Fruit fly (Drosophila melanogaster) whole organism, embryonic: Measurements from ENCODE around the gene uif.

Source experiments
- Bgb ChIP-seq: fragments of 200-800 bp; sonication (Bioruptor generic); IDR thresholded peaks from 2 replicates; pipeline ENCODE4 v1.3.6; 2022; ENCODE audit warnings: missing biosample characterization, missing genetic modification characterization; ENCODE audit not compliant: partially characterized antibody
- CG10267 ChIP-seq: fragments of 200-800 bp; sonication (Bioruptor generic); optimal IDR thresholded peaks from 2 replicates; lab custom pipeline; 2018; ENCODE audit warnings: missing biosample characterization, mild to moderate bottlenecking, missing genetic modification characterization, moderate library complexity
- CG13624 ChIP-seq: fragments of 200-800 bp; sonication (Bioruptor generic); optimal IDR thresholded peaks from 2 replicates; lab custom pipeline; 2016; ENCODE audit warnings: missing biosample characterization, missing genetic modification characterization
- CG14710 ChIP-seq: fragments of 200-800 bp; sonication (Bioruptor generic); optimal IDR thresholded peaks from 3 replicates; lab custom pipeline; 2019; ENCODE audit warnings: missing biosample characterization, mild to moderate bottlenecking, missing genetic modification characterization, moderate library complexity
- CG15601 ChIP-seq: fragments of 200-800 bp; sonication (Bioruptor generic); optimal IDR thresholded peaks from 3 replicates; lab custom pipeline; 2019; ENCODE audit warnings: missing biosample characterization, mild to moderate bottlenecking, missing genetic modification characterization, moderate library complexity
- CG16813 ChIP-seq: fragments of 200-800 bp; sonication (Bioruptor generic); IDR thresholded peaks from 3 replicates; pipeline ENCODE4 v1.3.6; 2022; ENCODE audit warnings: missing biosample characterization, missing genetic modification characterization; ENCODE audit not compliant: partially characterized antibody
- CG17912 ChIP-seq: fragments of 200-800 bp; sonication (Bioruptor generic); optimal IDR thresholded peaks from 2 replicates; lab custom pipeline; 2018; ENCODE audit warnings: missing biosample characterization, mild to moderate bottlenecking, missing genetic modification characterization
- CG1792 ChIP-seq: fragments of 200-800 bp; sonication (Bioruptor generic); optimal IDR thresholded peaks from 2 replicates; lab custom pipeline; 2016; ENCODE audit warnings: missing biosample characterization, missing genetic modification characterization
- CG30020 ChIP-seq: fragments of 200-800 bp; optimal IDR thresholded peaks from 2 replicates; lab custom pipeline; 2019; ENCODE audit warnings: missing biosample characterization, mild to moderate bottlenecking, missing genetic modification characterization, moderate library complexity
- CG34224 ChIP-seq: fragments of 200-800 bp; sonication (Bioruptor generic); IDR thresholded peaks from 3 replicates; pipeline ENCODE4 v1.3.6; 2022; ENCODE audit warnings: missing biosample characterization, missing genetic modification characterization; ENCODE audit not compliant: partially characterized antibody
- CG42726 ChIP-seq: fragments of 200-800 bp; sonication (Bioruptor generic); IDR thresholded peaks from 2 replicates; pipeline ENCODE4 v1.3.6; 2022; ENCODE audit warnings: missing biosample characterization, missing genetic modification characterization; ENCODE audit not compliant: partially characterized antibody
- Dip3 ChIP-seq: fragments of 200-800 bp; sonication (Bioruptor generic); optimal IDR thresholded peaks from 3 replicates; lab custom pipeline; 2016; ENCODE audit warnings: missing biosample characterization, missing genetic modification characterization
- Dref ChIP-seq: fragments of 200-800 bp; sonication (Bioruptor generic); IDR thresholded peaks from 2 replicates; pipeline ENCODE4 v1.3.6; 2022; ENCODE audit warnings: missing biosample characterization, missing genetic modification characterization
- H15 ChIP-seq: fragments of 200-800 bp; sonication (Bioruptor generic); IDR thresholded peaks from 3 replicates; pipeline ENCODE4 v1.3.6; 2022; ENCODE audit warnings: missing biosample characterization, missing genetic modification characterization
- Hey ChIP-seq: fragments of 200-800 bp; sonication (Bioruptor generic); optimal IDR thresholded peaks from 3 replicates; lab custom pipeline; 2018; ENCODE audit warnings: missing biosample characterization, mild to moderate bottlenecking, missing genetic modification characterization
- HmgZ ChIP-seq: fragments of 200-800 bp; sonication (Bioruptor generic); optimal IDR thresholded peaks from 2 replicates; lab custom pipeline; 2018; ENCODE audit warnings: missing biosample characterization, mild to moderate bottlenecking, missing genetic modification characterization
- Kr ChIP-seq: fragments of 200-800 bp; sonication (Bioruptor generic); optimal IDR thresholded peaks from 2 replicates; lab custom pipeline; 2017; ENCODE audit warnings: missing biosample characterization, mild to moderate bottlenecking, missing genetic modification characterization
- MESR4 ChIP-seq: fragments of 200-800 bp; sonication (Bioruptor generic); optimal IDR thresholded peaks from 2 replicates; lab custom pipeline; 2018; ENCODE audit warnings: missing biosample characterization, mild to moderate bottlenecking, missing genetic modification characterization, moderate library complexity
- Med ChIP-seq: fragments of 200-800 bp; sonication (Bioruptor generic); peaks from one replicate; lab custom pipeline; 2016; ENCODE audit warnings: missing biosample characterization, missing genetic modification characterization, mild to moderate bottlenecking, inconsistent platforms, moderate library complexity
- Nf-YC ChIP-seq: fragments of 200-800 bp; optimal IDR thresholded peaks from 3 replicates; lab custom pipeline; 2019; ENCODE audit warnings: missing biosample characterization, mild to moderate bottlenecking, missing genetic modification characterization, moderate library complexity
- Oli ChIP-seq: fragments of 200-800 bp; sonication (Bioruptor generic); optimal IDR thresholded peaks from 2 replicates; lab custom pipeline; 2018; ENCODE audit warnings: missing biosample characterization, mild to moderate bottlenecking, missing genetic modification characterization, moderate library complexity
- Opbp ChIP-seq: fragments of 200-800 bp; sonication (Bioruptor generic); IDR thresholded peaks from 3 replicates; pipeline ENCODE4 v1.3.6; 2022; ENCODE audit warnings: missing biosample characterization, missing genetic modification characterization; ENCODE audit not compliant: partially characterized antibody
- Scr ChIP-seq: fragments of 200-800 bp; sonication (Bioruptor generic); IDR thresholded peaks from 2 replicates; pipeline ENCODE4 v1.3.6; 2022; ENCODE audit warnings: missing biosample characterization, missing genetic modification characterization; ENCODE audit not compliant: partially characterized antibody
- Sin3A ChIP-seq: fragments of >200 bp; optimal IDR thresholded peaks from 2 replicates; lab custom pipeline; 2018
- Sox102F ChIP-seq: fragments of 200-800 bp; sonication (Bioruptor generic); optimal IDR thresholded peaks from 2 replicates; lab custom pipeline; 2018; ENCODE audit warnings: missing biosample characterization, mild to moderate bottlenecking, missing genetic modification characterization, moderate library complexity
- Sry-β ChIP-seq: fragments of 200-800 bp; sonication (Bioruptor generic); optimal IDR thresholded peaks from 2 replicates; lab custom pipeline; 2018; ENCODE audit warnings: missing biosample characterization, mild to moderate bottlenecking, missing genetic modification characterization, moderate library complexity
- Vsx1 ChIP-seq: fragments of 200-800 bp; sonication (Bioruptor generic); optimal IDR thresholded peaks from 2 replicates; lab custom pipeline; 2017; ENCODE audit warnings: missing biosample characterization, mild to moderate bottlenecking, missing genetic modification characterization, missing genetic modification reagents
- al ChIP-seq: fragments of 200-800 bp; sonication (Bioruptor generic); IDR thresholded peaks from 2 replicates; pipeline ENCODE4 v1.3.6; 2022; ENCODE audit warnings: missing biosample characterization, missing genetic modification characterization
- ato ChIP-seq: fragments of 200-800 bp; sonication (Bioruptor generic); IDR thresholded peaks from 2 replicates; pipeline ENCODE4 v1.3.6; 2022; ENCODE audit warnings: missing biosample characterization, missing genetic modification characterization; ENCODE audit not compliant: partially characterized antibody
- bbx ChIP-seq: fragments of 200-800 bp; sonication (Bioruptor generic); IDR thresholded peaks from 2 replicates; pipeline ENCODE4 v1.3.6; 2022; ENCODE audit warnings: missing biosample characterization, missing genetic modification characterization; ENCODE audit not compliant: partially characterized antibody
- cas ChIP-seq: fragments of 200-800 bp; sonication (Bioruptor generic); IDR thresholded peaks from 2 replicates; pipeline ENCODE4 v1.3.6; 2022; ENCODE audit warnings: missing biosample characterization, missing genetic modification characterization
- chm ChIP-seq: fragments of 200-800 bp; sonication (Bioruptor generic); IDR thresholded peaks from 2 replicates; pipeline ENCODE4 v1.3.6; 2022; ENCODE audit warnings: missing biosample characterization, missing genetic modification characterization
- dimm ChIP-seq: fragments of 200-800 bp; sonication (Bioruptor generic); IDR thresholded peaks from 2 replicates; pipeline ENCODE4 v1.3.6; 2022; ENCODE audit warnings: missing biosample characterization, missing genetic modification characterization
- hbn ChIP-seq: fragments of 200-800 bp; sonication (Bioruptor generic); IDR thresholded peaks from 2 replicates; pipeline ENCODE4 v1.3.6; 2022; ENCODE audit warnings: missing biosample characterization, missing genetic modification characterization; ENCODE audit not compliant: partially characterized antibody
- her ChIP-seq: fragments of 200-800 bp; sonication (Bioruptor generic); optimal IDR thresholded peaks from 2 replicates; lab custom pipeline; 2016; ENCODE audit warnings: missing biosample characterization, missing genetic modification characterization
- hkb ChIP-seq, 2 experiments: fragments of 200-800 bp in 1 of 2; fragments of >200 bp in 1 of 2; sonication (Bioruptor generic) in 1 of 2; IDR thresholded peaks in 1 of 2; optimal IDR thresholded peaks in 1 of 2; 2 replicates each; pipeline versions ENCODE4 v1.3.6 to Lab custom; 2017 to 2022; ENCODE audit warnings: missing biosample characterization in 1 of 2, missing genetic modification characterization in 1 of 2
- inv ChIP-seq: fragments of 200-800 bp; sonication (Bioruptor generic); IDR thresholded peaks from 2 replicates; pipeline ENCODE4 v1.3.6; 2022; ENCODE audit warnings: missing biosample characterization, missing genetic modification characterization; ENCODE audit not compliant: partially characterized antibody
- lab ChIP-seq: fragments of 200-800 bp; sonication (Bioruptor generic); optimal IDR thresholded peaks from 3 replicates; lab custom pipeline; 2017; ENCODE audit warnings: missing biosample characterization, missing genetic modification characterization, mild to moderate bottlenecking, moderate library complexity, missing genetic modification reagents
- lilli ChIP-seq: fragments of 200-800 bp; sonication (Bioruptor generic); optimal IDR thresholded peaks from 3 replicates; lab custom pipeline; 2016; ENCODE audit warnings: missing biosample characterization, missing genetic modification characterization
- onecut ChIP-seq: fragments of 200-800 bp; sonication (Bioruptor generic); IDR thresholded peaks from 2 replicates; pipeline ENCODE4 v1.3.6; 2022; ENCODE audit warnings: missing biosample characterization, missing genetic modification characterization
- sens ChIP-seq: fragments of 200-800 bp; sonication (Bioruptor generic); peaks from one replicate; lab custom pipeline; 2016; ENCODE audit warnings: missing biosample characterization, missing genetic modification characterization
- sim ChIP-seq: fragments of 200-800 bp; sonication (Bioruptor generic); IDR thresholded peaks from 2 replicates; pipeline ENCODE4 v1.3.6; 2022; ENCODE audit warnings: missing biosample characterization, missing genetic modification characterization
- sqz ChIP-seq: fragments of 200-800 bp; sonication (Bioruptor generic); optimal IDR thresholded peaks from 3 replicates; lab custom pipeline; 2018; ENCODE audit warnings: missing biosample characterization, mild to moderate bottlenecking, missing genetic modification characterization
- stwl ChIP-seq: fragments of 200-800 bp; sonication (Bioruptor generic); optimal IDR thresholded peaks from 3 replicates; lab custom pipeline; 2018; ENCODE audit warnings: missing biosample characterization, mild to moderate bottlenecking, missing genetic modification characterization, moderate library complexity
- trem ChIP-seq: fragments of 200-800 bp; optimal IDR thresholded peaks from 3 replicates; lab custom pipeline; 2019; ENCODE audit warnings: missing biosample characterization, mild to moderate bottlenecking, missing genetic modification characterization, moderate library complexity
- twi ChIP-seq: fragments of 200-800 bp; optimal IDR thresholded peaks from 2 replicates; lab custom pipeline; 2019; ENCODE audit warnings: missing biosample characterization, mild to moderate bottlenecking, missing genetic modification characterization, moderate library complexity
- zen2 ChIP-seq: fragments of 200-800 bp; sonication (Bioruptor generic); IDR thresholded peaks from 3 replicates; pipeline ENCODE4 v1.3.6; 2022; ENCODE audit warnings: missing biosample characterization, missing genetic modification characterization; ENCODE audit not compliant: partially characterized antibody
- zfh1 ChIP-seq: fragments of 200-800 bp; sonication (Bioruptor generic); IDR thresholded peaks from 3 replicates; pipeline ENCODE4 v1.3.6; 2022; ENCODE audit warnings: missing biosample characterization, missing genetic modification characterization

uif gene

DNA sequence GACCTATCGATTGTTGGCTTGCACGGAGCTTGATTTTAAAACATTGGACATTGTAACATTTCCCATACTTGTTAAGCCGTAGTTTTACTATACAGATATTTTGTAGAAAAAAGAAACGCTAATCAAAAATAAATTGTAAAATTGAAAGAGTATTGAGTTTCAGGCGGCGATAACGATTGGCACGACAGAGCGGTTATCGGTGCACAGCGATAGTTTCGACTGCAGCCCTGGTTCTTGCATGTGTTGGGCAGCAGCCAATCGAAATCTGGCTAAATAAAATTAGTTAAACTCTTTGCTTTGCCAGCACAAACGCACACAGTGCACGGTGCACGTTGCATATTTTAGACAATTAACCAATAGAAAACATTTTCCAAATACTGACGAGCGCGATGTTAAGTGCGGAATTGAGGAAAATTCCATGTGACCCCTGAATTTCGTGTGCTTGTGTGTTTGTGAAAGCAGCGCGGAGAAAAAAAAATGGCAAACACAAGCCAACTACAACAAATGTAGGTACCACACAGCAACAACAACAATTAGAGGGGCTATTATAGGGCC lies 27.7 kb upstream of the uif start, which contains the start of gene milt (continued):
- TF ChIP-seq Dip3 (GFP tag; lab: Kevin White, UChicago) (no peak), Opbp (GFP tag; lab: Robert Waterston, UW) (peak; percentile 91), zfh1 (peak; percentile 35; the same call in 1 of the 3 replicates), Sin3A (lab: Kevin White, UChicago) (peak; percentile 58), Vsx1 (GFP tag; lab: Kevin White, UChicago) (peak; percentile 14), MESR4 (GFP tag; lab: Kevin White, UChicago) (peak; percentile 70), dimm (no peak), CG30020 (tag; lab: Kevin White, UChicago) (peak; percentile 36), sqz (peak; percentile 93), trem (tag; lab: Kevin White, UChicago) (peak; percentile 50), sim (no peak), CG42726 (peak; percentile 86), Scr (GFP tag; lab: Robert Waterston, UW) (peak; percentile 85), twi (tag; lab: Kevin White, UChicago) (peak; percentile 40), CG15601 (tag; lab: Kevin White, UChicago) (peak; percentile 52), CG1792 (GFP tag; lab: Kevin White, UChicago) (peak; percentile 22), bbx (peak; percentile 94), her (GFP tag; lab: Kevin White, UChicago) (peak; percentile 5), lilli (peak; percentile 49), Sox102F (no peak), CG14710 (tag; lab: Kevin White, UChicago) (peak; percentile 31), CG16813 (GFP tag; lab: Robert Waterston, UW) (peak; percentile 85), Nf-YC (tag; lab: Kevin White, UChicago) (peak; percentile 98), Dref (GFP tag; lab: Robert Waterston, UW) (peak; percentile 96), CG10267 (tag; lab: Kevin White, UChicago) (peak; percentile 66), lab (no peak), chm (GFP tag; lab: Robert Waterston, UW) (peak; percentile 57), cas (GFP tag; lab: Robert Waterston, UW) (no peak), inv (peak; percentile 70), onecut (GFP tag; lab: Robert Waterston, UW) (no peak), Med (GFP tag; lab: Kevin White, UChicago) (peak; percentile 72), zen2 (GFP tag; lab: Robert Waterston, UW) (peak; percentile 71; the same call in 2 of the 3 replicates), al (GFP tag; lab: Robert Waterston, UW) (no peak), stwl (tag; lab: Kevin White, UChicago) (peak; percentile 82), H15 (GFP tag; lab: Robert Waterston, UW) (no peak), CG34224 (peak; percentile 79), sens (GFP tag; lab: Kevin White, UChicago) (peak; percentile 70), Bgb (GFP tag; lab: Robert Waterston, UW) (peak; percentile 88), hbn (GFP tag; lab: Robert Waterston, UW) (peak; percentile 77), Hey (tag; lab: Kevin White, UChicago) (no peak), Sry-β (GFP tag; lab: Kevin White, UChicago) (peak; percentile 50), ato (GFP tag; lab: Robert Waterston, UW) (peak; percentile 92), hkb (optimal IDR thresholded peaks at IDR 0.05; lab: Kevin White, UChicago) (no peak), hkb (GFP tag; IDR thresholded peaks at IDR 0.05; lab: Robert Waterston, UW) (peak; percentile 41; the same call in 1 of the 2 replicates), CG17912 (GFP tag; lab: Kevin White, UChicago) (peak; percentile 9), Oli (no peak), HmgZ (tag; lab: Kevin White, UChicago) (peak; percentile 60), CG13624 (GFP tag; lab: Kevin White, UChicago) (peak; percentile 38), Kr (GFP tag; lab: Kevin White, UChicago) (no peak)
